Worm (Caenorhabditis elegans) whole organism, L1 larva: ENCODE data around the gene ZC477.7.

Source experiments
- C04F5.9 ChIP-seq: sonication (generic microtip); optimal IDR thresholded peaks from 2 replicates; lab custom pipeline; 2016; ENCODE audit warnings: missing genetic modification characterization, missing compliant biosample characterization
- C16A3.4 ChIP-seq: fragments of 150-350 bp; optimal IDR thresholded peaks from 2 replicates; lab custom pipeline; 2014; ENCODE audit warnings: missing biosample characterization, missing genetic modification characterization
- C34B4.2 ChIP-seq: sonication (generic microtip); optimal IDR thresholded peaks from 2 replicates; lab custom pipeline; 2017; ENCODE audit warnings: mild to moderate bottlenecking, missing genetic modification characterization, missing compliant biosample characterization
- F16B12.6 ChIP-seq: fragments of 150-350 bp; optimal IDR thresholded peaks from 2 replicates; lab custom pipeline; 2014; ENCODE audit warnings: missing biosample characterization, missing genetic modification characterization
- Y116A8C.19 ChIP-seq: sonication (generic microtip); optimal IDR thresholded peaks from 2 replicates; lab custom pipeline; 2016; ENCODE audit warnings: missing compliant biosample characterization, missing genetic modification characterization, borderline replicate concordance
- aha-1 ChIP-seq: fragments of 150-350 bp; optimal IDR thresholded peaks from 2 replicates; lab custom pipeline; 2014; ENCODE audit warnings: missing biosample characterization, missing genetic modification characterization
- alr-1 ChIP-seq: fragments of 200-800 bp; sonication (Bioruptor generic); optimal IDR thresholded peaks from 2 replicates; lab custom pipeline; 2018; ENCODE audit warnings: borderline replicate concordance, mild to moderate bottlenecking, missing genetic modification characterization, missing compliant biosample characterization
- aly-2 ChIP-seq: fragments of 150-350 bp; optimal IDR thresholded peaks from 2 replicates; lab custom pipeline; 2014; ENCODE audit warnings: missing biosample characterization, missing genetic modification characterization
- ama-1 ChIP-seq: fragments of 150-350 bp; optimal IDR thresholded peaks from 2 replicates; lab custom pipeline; 2014
- blmp-1 ChIP-seq: fragments of 150-350 bp; optimal IDR thresholded peaks from 2 replicates; lab custom pipeline; 2014; ENCODE audit warnings: missing biosample characterization, missing genetic modification characterization
- ceh-63 ChIP-seq: fragments of 200-800 bp; sonication (Bioruptor generic); optimal IDR thresholded peaks from 2 replicates; lab custom pipeline; 2018; ENCODE audit warnings: mild to moderate bottlenecking, missing genetic modification characterization, missing compliant biosample characterization
- ceh-8 ChIP-seq: fragments of 200-800 bp; sonication (Bioruptor generic); optimal IDR thresholded peaks from 2 replicates; lab custom pipeline; 2018; ENCODE audit warnings: mild to moderate bottlenecking, missing genetic modification characterization, moderate library complexity, missing compliant biosample characterization
- ceh-82 ChIP-seq, 3 experiments: fragments of 150-350 bp in 1 of 3; sonication (generic microtip) in 2 of 3; optimal IDR thresholded peaks; 2 replicates each; lab custom pipeline; 2014 to 2017; ENCODE audit warnings: missing biosample characterization in 3 of 3, missing genetic modification characterization in 3 of 3
- ceh-90 ChIP-seq: sonication (generic microtip); optimal IDR thresholded peaks from 2 replicates; lab custom pipeline; 2016; ENCODE audit warnings: missing genetic modification characterization, missing compliant biosample characterization
- ces-1 ChIP-seq: fragments of 150-350 bp; optimal IDR thresholded peaks from 2 replicates; lab custom pipeline; 2014; ENCODE audit warnings: missing biosample characterization, missing genetic modification reagents, missing genetic modification characterization
- dsc-1 ChIP-seq: sonication (generic microtip); optimal IDR thresholded peaks from 2 replicates; lab custom pipeline; 2016; ENCODE audit warnings: mild to moderate bottlenecking, missing genetic modification characterization, missing compliant biosample characterization
- efl-1 ChIP-seq, 4 experiments: fragments of 150-350 bp; optimal IDR thresholded peaks in 3 of 4; peaks in 1 of 4; 1 replicate in 1 of 4; 2 replicates in 3 of 4; lab custom pipeline; 2014; ENCODE audit warnings: missing biosample characterization in 2 of 4, missing genetic modification characterization in 2 of 4, missing genetic modification reagents in 2 of 4
- egl-13 ChIP-seq: sonication (generic microtip); optimal IDR thresholded peaks from 2 replicates; lab custom pipeline; 2016; ENCODE audit warnings: missing genotype, missing genetic modification reagents, missing genetic modification characterization, missing compliant biosample characterization
- egl-27 ChIP-seq, 2 experiments: fragments of 150-350 bp in 1 of 2; sonication (generic microtip); optimal IDR thresholded peaks; 3 replicates each; lab custom pipeline; 2017 to 2018; ENCODE audit warnings: missing biosample characterization in 2 of 2, missing genetic modification characterization in 2 of 2, missing genetic modification reagents in 2 of 2
- elt-2 ChIP-seq: sonication (generic microtip); optimal IDR thresholded peaks from 2 replicates; lab custom pipeline; 2016; ENCODE audit warnings: missing genetic modification characterization, mild to moderate bottlenecking, inconsistent platforms, missing compliant biosample characterization, missing genetic modification reagents
- elt-3 ChIP-seq, 6 experiments: fragments of 150-350 bp in 1 of 6; sonication (generic microtip); optimal IDR thresholded peaks; 2 replicates each; lab custom pipeline; 2017 to 2018; ENCODE audit warnings: missing biosample characterization in 6 of 6, missing genetic modification characterization in 6 of 6, inconsistent platforms in 1 of 6
- isw-1 ChIP-seq: fragments of 200-800 bp; sonication (Bioruptor generic); IDR thresholded peaks from 2 replicates; pipeline ENCODE4 v1.3.6; 2022; ENCODE audit warnings: missing genetic modification characterization, missing compliant biosample characterization
- jun-1 ChIP-seq: fragments of 150-350 bp; optimal IDR thresholded peaks from 2 replicates; lab custom pipeline; 2014; ENCODE audit warnings: missing biosample characterization, missing genetic modification reagents, missing genetic modification characterization
- lin-13 ChIP-seq: fragments of 150-350 bp; optimal IDR thresholded peaks from 2 replicates; lab custom pipeline; 2014; ENCODE audit warnings: missing biosample characterization, missing genetic modification reagents, missing genetic modification characterization
- lin-14 ChIP-seq: fragments of 200-800 bp; sonication (Bioruptor generic); optimal IDR thresholded peaks from 2 replicates; lab custom pipeline; 2018; ENCODE audit warnings: mild to moderate bottlenecking, missing genetic modification characterization, moderate library complexity, missing compliant biosample characterization
- lin-15B ChIP-seq: fragments of 150-350 bp; sonication (generic microtip); optimal IDR thresholded peaks from 3 replicates; lab custom pipeline; 2014; ENCODE audit warnings: missing biosample characterization, missing genetic modification characterization
- lin-39 ChIP-seq: fragments of 150-350 bp; optimal IDR thresholded peaks from 2 replicates; lab custom pipeline; 2014; ENCODE audit warnings: missing biosample characterization, missing genetic modification reagents, missing genetic modification characterization
- lir-3 ChIP-seq: sonication (generic microtip); optimal IDR thresholded peaks from 2 replicates; lab custom pipeline; 2016; ENCODE audit warnings: mild to moderate bottlenecking, missing genetic modification characterization, moderate library complexity, missing compliant biosample characterization; ENCODE audit not compliant: poor library complexity
- mef-2 ChIP-seq: fragments of 150-350 bp; optimal IDR thresholded peaks from 2 replicates; lab custom pipeline; 2014; ENCODE audit warnings: missing biosample characterization, missing genetic modification characterization
- nhr-11 ChIP-seq: fragments of 150-350 bp; optimal IDR thresholded peaks from 2 replicates; lab custom pipeline; 2014; ENCODE audit warnings: missing biosample characterization, missing genetic modification characterization
- nhr-12 ChIP-seq: sonication (generic microtip); optimal IDR thresholded peaks from 2 replicates; lab custom pipeline; 2017; ENCODE audit warnings: missing biosample characterization, missing genetic modification characterization
- nhr-19 ChIP-seq: fragments of 200-800 bp; sonication (Bioruptor generic); conservative IDR thresholded peaks from 2 replicates; pipeline ENCODE4 v1.3.6; 2022; ENCODE audit warnings: missing genetic modification characterization, missing compliant biosample characterization
- nhr-20 ChIP-seq: sonication (generic microtip); optimal IDR thresholded peaks from 2 replicates; lab custom pipeline; 2016; ENCODE audit warnings: mild to moderate bottlenecking, missing genetic modification characterization, missing compliant biosample characterization
- nhr-28 ChIP-seq: fragments of 150-350 bp; optimal IDR thresholded peaks from 2 replicates; lab custom pipeline; 2014; ENCODE audit warnings: missing biosample characterization, missing genetic modification characterization
- nhr-47 ChIP-seq: sonication (generic microtip); optimal IDR thresholded peaks from 2 replicates; lab custom pipeline; 2016; ENCODE audit warnings: mild to moderate bottlenecking, missing genetic modification characterization, moderate library complexity, missing compliant biosample characterization
- nhr-71 ChIP-seq: sonication (generic microtip); optimal IDR thresholded peaks from 2 replicates; lab custom pipeline; 2016; ENCODE audit warnings: mild to moderate bottlenecking, missing genetic modification characterization, moderate library complexity, missing compliant biosample characterization
- nhr-76 ChIP-seq: sonication (generic microtip); optimal IDR thresholded peaks from 2 replicates; lab custom pipeline; 2017; ENCODE audit warnings: missing biosample characterization, missing genetic modification characterization
- nhr-77 ChIP-seq: fragments of 150-350 bp; optimal IDR thresholded peaks from 2 replicates; lab custom pipeline; 2014; ENCODE audit warnings: missing biosample characterization, missing genetic modification characterization
- nhr-84 ChIP-seq: sonication (generic microtip); optimal IDR thresholded peaks from 2 replicates; lab custom pipeline; 2017; ENCODE audit warnings: missing biosample characterization, missing genetic modification characterization
- nhr-90 ChIP-seq: sonication (generic microtip); optimal IDR thresholded peaks from 2 replicates; lab custom pipeline; 2016; ENCODE audit warnings: mild to moderate bottlenecking, missing genetic modification characterization, missing compliant biosample characterization; ENCODE audit not compliant: poor library complexity
- pag-3 ChIP-seq: sonication (generic microtip); optimal IDR thresholded peaks from 2 replicates; lab custom pipeline; 2017; ENCODE audit warnings: missing genetic modification characterization, mild to moderate bottlenecking, missing compliant biosample characterization, antibody characterized with exemption, borderline replicate concordance; ENCODE audit not compliant: insufficient read depth
- pqm-1 ChIP-seq: sonication (generic microtip); optimal IDR thresholded peaks from 3 replicates; lab custom pipeline; 2017; ENCODE audit warnings: missing biosample characterization, missing genetic modification characterization
- skn-1 ChIP-seq: fragments of 150-350 bp; optimal IDR thresholded peaks from 2 replicates; lab custom pipeline; 2014; ENCODE audit warnings: missing biosample characterization, missing genetic modification characterization
- snpc-4 ChIP-seq: fragments of 150-350 bp; optimal IDR thresholded peaks from 2 replicates; lab custom pipeline; 2014; ENCODE audit warnings: missing biosample characterization, missing genetic modification characterization
- sox-4 ChIP-seq: sonication (generic microtip); optimal IDR thresholded peaks from 2 replicates; lab custom pipeline; 2016; ENCODE audit warnings: missing genetic modification characterization, missing compliant biosample characterization
- sptf-1 ChIP-seq: fragments of 150-350 bp; optimal IDR thresholded peaks from 2 replicates; lab custom pipeline; 2014; ENCODE audit warnings: missing biosample characterization, missing genetic modification characterization
- sup-37 ChIP-seq: fragments of 200-800 bp; sonication (Bioruptor generic); optimal IDR thresholded peaks from 2 replicates; lab custom pipeline; 2018; ENCODE audit warnings: mild to moderate bottlenecking, missing genetic modification characterization, missing compliant biosample characterization
- tbx-2 ChIP-seq: sonication (generic microtip); optimal IDR thresholded peaks from 2 replicates; lab custom pipeline; 2016; ENCODE audit warnings: missing genetic modification characterization, missing compliant biosample characterization
- unc-130 ChIP-seq: fragments of 150-350 bp; optimal IDR thresholded peaks from 2 replicates; lab custom pipeline; 2017; ENCODE audit warnings: missing biosample characterization, missing genetic modification characterization, inconsistent platforms
- unc-62 ChIP-seq: fragments of 150-350 bp; optimal IDR thresholded peaks from 2 replicates; lab custom pipeline; 2014; ENCODE audit warnings: missing biosample characterization, missing genetic modification reagents, missing genetic modification characterization
- zip-4 ChIP-seq: fragments of 200-800 bp; sonication (Bioruptor generic); optimal IDR thresholded peaks from 2 replicates; lab custom pipeline; 2018; ENCODE audit warnings: mild to moderate bottlenecking, missing genetic modification characterization, moderate library complexity, missing compliant biosample characterization
- ztf-4 ChIP-seq: fragments of 150-350 bp; optimal IDR thresholded peaks from 2 replicates; lab custom pipeline; 2014; ENCODE audit warnings: missing biosample characterization, missing genetic modification characterization

ZC477.7 gene

DNA sequence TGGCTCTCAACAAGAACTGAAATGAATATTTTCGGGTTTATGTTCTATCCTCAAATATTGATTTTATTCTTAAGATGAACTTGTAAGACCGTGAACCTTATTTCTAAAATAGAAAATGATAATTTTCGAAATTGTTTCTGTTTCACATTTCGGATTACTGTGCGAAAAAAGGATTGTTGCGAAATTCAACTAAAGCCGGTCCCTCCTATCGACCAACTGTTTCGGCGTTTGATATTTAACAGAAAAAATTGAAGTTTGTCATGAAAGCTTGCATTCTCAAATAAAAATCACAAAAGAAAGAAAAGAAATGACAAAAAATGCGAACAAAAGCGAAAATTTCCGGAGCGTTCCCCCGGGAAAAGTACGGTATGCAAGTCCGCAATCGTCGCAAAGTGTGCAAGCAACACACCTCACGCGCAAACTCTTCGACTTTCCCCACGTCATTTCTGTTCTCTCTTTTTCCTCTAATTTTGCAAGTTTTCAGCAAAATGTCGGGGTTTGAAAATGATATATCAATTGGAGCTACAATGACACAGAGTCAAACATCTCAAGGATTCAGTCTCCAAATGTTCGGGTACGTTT, 37.9 kb upstream of the ZC477.7 start, which contains the start of gene C34D4.4 (continued):
- TF ChIP-seq mef-2 (tag; lab: Kevin White, UChicago) (no peak), F16B12.6 (tag; lab: Kevin White, UChicago) (peak; percentile 92), lin-13 (GFP tag; lab: Kevin White, UChicago) (peak; percentile 15), nhr-77 (tag; lab: Kevin White, UChicago) (no peak), nhr-71 (tag; lab: Kevin White, UChicago) (peak; percentile 36), sptf-1 (tag; lab: Kevin White, UChicago) (no peak), egl-27 (tag; optimal IDR thresholded peaks at IDR 0.05; lab: Kevin White, UChicago) (no peak), elt-2 (tag; lab: Kevin White, UChicago) (no peak), nhr-11 (tag; lab: Kevin White, UChicago) (no peak), sox-4 (tag; lab: Kevin White, UChicago) (no peak), isw-1 (GFP tag; lab: Robert Waterston, UW) (peak; percentile 17; the same call in 1 of the 2 replicates), jun-1 (tag; lab: Kevin White, UChicago) (no peak), sup-37 (no peak), nhr-28 (tag; lab: Kevin White, UChicago) (no peak), ztf-4 (tag; lab: Kevin White, UChicago) (no peak), blmp-1 (tag; lab: Kevin White, UChicago) (peak; percentile 65), nhr-12 (tag; lab: Kevin White, UChicago) (no peak), lir-3 (tag; lab: Kevin White, UChicago) (no peak), zip-4 (peak; percentile 61), snpc-4 (tag; lab: Kevin White, UChicago) (peak; percentile 3), ama-1 (lab: Kevin White, UChicago) (no peak), alr-1 (tag; lab: Kevin White, UChicago) (no peak), aha-1 (tag; lab: Kevin White, UChicago) (no peak), ces-1 (GFP tag; lab: Kevin White, UChicago) (no peak), C04F5.9 (tag; lab: Kevin White, UChicago) (no peak), nhr-84 (no peak), ceh-63 (GFP tag; lab: Kevin White, UChicago) (no peak), nhr-19 (no peak), dsc-1 (no peak), Y116A8C.19 (tag; lab: Kevin White, UChicago) (no peak), lin-15B (tag; lab: Kevin White, UChicago) (peak; percentile 35), egl-13 (tag; lab: Kevin White, UChicago) (no peak), unc-130 (peak; percentile 22), pag-3 (tag; lab: Kevin White, UChicago) (no peak), ceh-8 (GFP tag; lab: Kevin White, UChicago) (no peak), ceh-90 (no peak), C16A3.4 (tag; lab: Kevin White, UChicago) (no peak), skn-1 (tag; lab: Kevin White, UChicago) (peak; percentile 39), nhr-47 (tag; lab: Kevin White, UChicago) (peak; percentile 45), lin-14 (GFP tag; lab: Kevin White, UChicago) (peak; percentile 53), ceh-82 (tag; optimal IDR thresholded peaks at IDR 0.05; lab: Kevin White, UChicago) (peak in 2 of 3 experiments; percentile 3 to 48), pqm-1 (no peak), nhr-76 (tag; lab: Kevin White, UChicago) (no peak), nhr-90 (tag; lab: Kevin White, UChicago) (no peak), C34B4.2 (tag; lab: Kevin White, UChicago) (no peak), efl-1 (optimal IDR thresholded peaks at IDR 0.05; lab: Kevin White, UChicago) (peak; percentile 61 to 64), efl-1 (GFP tag; optimal IDR thresholded peaks at IDR 0.05 in 1 of 2; lab: Kevin White, UChicago) (peak; percentile 61 to 95), elt-3 (tag; optimal IDR thresholded peaks at IDR 0.05; lab: Kevin White, UChicago) (no peak), tbx-2 (tag; lab: Kevin White, UChicago) (no peak), unc-62 (no peak), nhr-20 (tag; lab: Kevin White, UChicago) (peak; percentile 14), aly-2 (tag; lab: Kevin White, UChicago) (no peak), lin-39 (tag; lab: Kevin White, UChicago) (no peak)
